Worm (Caenorhabditis elegans) whole organism, L1 larva: Measurements from ENCODE around the gene cutl-1.

Source experiments
- aha-1 ChIP-seq: fragments of 150-350 bp; optimal IDR thresholded peaks from 2 replicates; lab custom pipeline; 2014; ENCODE audit warnings: missing biosample characterization, missing genetic modification characterization
- nhr-12 ChIP-seq: sonication (generic microtip); optimal IDR thresholded peaks from 2 replicates; lab custom pipeline; 2017; ENCODE audit warnings: missing biosample characterization, missing genetic modification characterization
- nhr-76 ChIP-seq: sonication (generic microtip); optimal IDR thresholded peaks from 2 replicates; lab custom pipeline; 2017; ENCODE audit warnings: missing biosample characterization, missing genetic modification characterization
- pqm-1 ChIP-seq: sonication (generic microtip); optimal IDR thresholded peaks from 3 replicates; lab custom pipeline; 2017; ENCODE audit warnings: missing biosample characterization, missing genetic modification characterization
- unc-86 ChIP-seq: sonication (generic microtip); optimal IDR thresholded peaks from 2 replicates; lab custom pipeline; 2016; ENCODE audit warnings: missing genetic modification characterization, missing compliant biosample characterization

- no peak for TF ChIP-seq nhr-76 (tag; lab: Kevin White, UChicago)
- no peak for TF ChIP-seq aha-1 (tag; lab: Kevin White, UChicago)
- no peak for TF ChIP-seq unc-86 (tag; lab: Kevin White, UChicago)
- TF ChIP-seq nhr-12 (tag; lab: Kevin White, UChicago): no peak
- peak; percentile 55 for TF ChIP-seq pqm-1
Observed at ce11 chrV:13373643-13374042, 32.3 kb downstream of the cutl-1 start.
